Fruit fly (Drosophila melanogaster): ENCODE results near the gene CG4907.

The CG4907 gene

dm6 chr3R:22724149-22724973, 13.8 kb upstream of the CG4907 start, which contains the start of gene Irp-1A (continued):
- TF ChIP-seq CG15011 (GFP tag; optimal IDR thresholded peaks at IDR 0.05) (peak; percentile 40), CG13123 (GFP tag; optimal IDR thresholded peaks at IDR 0.05) (peak; percentile 41), CG3838 (GFP tag; optimal IDR thresholded peaks at IDR 0.05) (no peak), Ets65A (GFP tag) (no peak), CG17568 (GFP tag; optimal IDR thresholded peaks at IDR 0.05) (no peak), CG7786 (GFP tag; optimal IDR thresholded peaks at IDR 0.05) (peak; percentile 17), Dbx (GFP tag; IDR thresholded peaks at IDR 0.05) (peak; percentile 76; the same call in 2 of the 3 replicates), fd96Cb (tag; optimal IDR thresholded peaks at IDR 0.05) (peak; percentile 69), CG3726 (GFP tag; IDR thresholded peaks at IDR 0.05) (no peak), CG32532 (GFP tag; IDR thresholded peaks at IDR 0.05) (peak; percentile 89), CG7987 (GFP tag; optimal IDR thresholded peaks at IDR 0.05) (no peak), CG16813 (GFP tag; IDR thresholded peaks at IDR 0.05; ENCODE audit: partially characterized antibody) (peak; percentile 81), dmrt99B (tag; optimal IDR thresholded peaks at IDR 0.05) (peak; percentile 83), bowl (GFP tag; IDR thresholded peaks at IDR 0.05) (0 out of 2 replicates have a peak, but pooled peaks have one; percentile 23), CG1647 (GFP tag; optimal IDR thresholded peaks at IDR 0.05) (peak; percentile 10), oc (tag; optimal IDR thresholded peaks at IDR 0.05) (peak; percentile 78), nerfin-1 (tag; optimal IDR thresholded peaks at IDR 0.05) (peak; percentile 66), CG10959 (GFP tag; IDR thresholded peaks at IDR 0.05) (no peak), lola (GFP tag; optimal IDR thresholded peaks at IDR 0.05) (peak in 1 of 3 experiments; percentile 71), bbx (GFP tag; IDR thresholded peaks at IDR 0.05; ENCODE audit: partially characterized antibody) (peak; percentile 82), Spps (tag; optimal IDR thresholded peaks at IDR 0.05) (peak; percentile 62), klu (GFP tag; IDR thresholded peaks at IDR 0.05) (peak; percentile 37; the same call in 1 of the 2 replicates), sisA (GFP tag; IDR thresholded peaks at IDR 0.05) (peak; percentile 24; the same call in 1 of the 2 replicates), Meics (GFP tag; optimal IDR thresholded peaks at IDR 0.05) (peak; percentile 70), CG16863 (GFP tag; optimal IDR thresholded peaks at IDR 0.05) (peak; percentile 22), CG2129 (GFP tag; IDR thresholded peaks at IDR 0.05; ENCODE audit: partially characterized antibody) (peak; percentile 71), Lpt (GFP tag; optimal IDR thresholded peaks at IDR 0.05) (no peak), slbo (GFP tag; IDR thresholded peaks at IDR 0.05) (peak; percentile 86), Fer1 (GFP tag; optimal IDR thresholded peaks at IDR 0.05) (peak; percentile 76), CG14965 (GFP tag; optimal IDR thresholded peaks at IDR 0.05; ENCODE audit: borderline replicate concordance) (no peak), dan (GFP tag; IDR thresholded peaks at IDR 0.05) (no peak), Hey (tag; optimal IDR thresholded peaks at IDR 0.05) (no peak), pb (GFP tag; optimal IDR thresholded peaks at IDR 0.05) (no peak), HLH3B (GFP tag; IDR thresholded peaks at IDR 0.05) (peak; percentile 87), CG9797 (GFP tag; optimal IDR thresholded peaks at IDR 0.05) (no peak), CG3995 (GFP tag; optimal IDR thresholded peaks at IDR 0.05) (peak; percentile 61), kni (GFP tag; optimal IDR thresholded peaks at IDR 0.05) (no peak), CG18011 (GFP tag; optimal IDR thresholded peaks at IDR 0.05) (peak; percentile 16), exex (tag; optimal IDR thresholded peaks at IDR 0.05) (peak; percentile 67), CG31224 (GFP tag; IDR thresholded peaks at IDR 0.05) (peak; percentile 53; the same call in 1 of the 2 replicates), usp (GFP tag; optimal IDR thresholded peaks at IDR 0.05) (no peak), fu2 (GFP tag; optimal IDR thresholded peaks at IDR 0.05) (no peak), ttk (GFP tag; IDR thresholded peaks at IDR 0.05) (peak; percentile 74), CG7963 (GFP tag; IDR thresholded peaks at IDR 0.05; ENCODE audit: partially characterized antibody) (peak; percentile 65), chm (GFP tag; IDR thresholded peaks at IDR 0.05) (no peak), CG13287 (GFP tag; IDR thresholded peaks at IDR 0.05; ENCODE audit: partially characterized antibody) (peak; percentile 89), CG3163 (GFP tag; optimal IDR thresholded peaks at IDR 0.05) (no peak), h (optimal IDR thresholded peaks at IDR 0.05) (no peak), CG10431 (GFP tag; optimal IDR thresholded peaks at IDR 0.05) (peak; percentile 7)

Data from whole organism, embryonic.